Worm (Caenorhabditis elegans): Measurements from ENCODE around the gene ergo-1.

Gene ergo-1

ce11 chrV:1005877-1006276 lies 2.7 kb upstream of the ergo-1 start:
- TF ChIP-seq fos-1 (tag; optimal IDR thresholded peaks at IDR 0.05) (peak; percentile 27), nhr-21 (tag; optimal IDR thresholded peaks at IDR 0.05) (no peak)

ce11 chrV:1009037-1009436 lies 434 bp downstream of the ergo-1 start:
- no peak for TF ChIP-seq ztf-4 (tag; optimal IDR thresholded peaks at IDR 0.05)
- TF ChIP-seq nhr-77 (tag; optimal IDR thresholded peaks at IDR 0.05): no peak
- no peak for TF ChIP-seq F13H6.1 (tag; optimal IDR thresholded peaks at IDR 0.05)
- TF ChIP-seq unc-39 (tag; optimal IDR thresholded peaks at IDR 0.05): no peak
- no peak for TF ChIP-seq lin-39 (tag; optimal IDR thresholded peaks at IDR 0.05)
- TF ChIP-seq skn-1 (tag; optimal IDR thresholded peaks at IDR 0.05): no peak
- TF ChIP-seq sma-9 (GFP tag; optimal IDR thresholded peaks at IDR 0.05): no peak
- no peak for TF ChIP-seq sma-9 (tag; optimal IDR thresholded peaks at IDR 0.05)
- TF ChIP-seq nhr-6 (tag; optimal IDR thresholded peaks at IDR 0.05): no peak

- no peak for TF ChIP-seq zag-1 (tag; optimal IDR thresholded peaks at IDR 0.05)
- TF ChIP-seq lin-11 (tag; optimal IDR thresholded peaks at IDR 0.05): no peak
- no peak for TF ChIP-seq nhr-25 (tag; optimal IDR thresholded peaks at IDR 0.05)
- no peak for TF ChIP-seq aly-2 (tag; optimal IDR thresholded peaks at IDR 0.05)
- TF ChIP-seq fos-1 (tag; optimal IDR thresholded peaks at IDR 0.05): no peak
- no peak for TF ChIP-seq nhr-129 (tag; optimal IDR thresholded peaks at IDR 0.05)
- no peak for TF ChIP-seq ceh-82 (tag; optimal IDR thresholded peaks at IDR 0.05)
- TF ChIP-seq C34F6.9 (tag; optimal IDR thresholded peaks at IDR 0.05): no peak
- no peak for TF ChIP-seq crh-2 (tag; optimal IDR thresholded peaks at IDR 0.05)
- TF ChIP-seq sma-9 (GFP tag; optimal IDR thresholded peaks at IDR 0.05): no peak
- no peak for TF ChIP-seq sma-9 (tag; optimal IDR thresholded peaks at IDR 0.05)
- no peak for TF ChIP-seq nhr-11 (tag; optimal IDR thresholded peaks at IDR 0.05)
- no peak for TF ChIP-seq gmeb-1 (tag; optimal IDR thresholded peaks at IDR 0.05)
- TF ChIP-seq nhr-12 (tag; optimal IDR thresholded peaks at IDR 0.05): no peak
- no peak for TF ChIP-seq nhr-77 (tag; optimal IDR thresholded peaks at IDR 0.05)
- no peak for TF ChIP-seq ztf-4 (tag; optimal IDR thresholded peaks at IDR 0.05)
- TF ChIP-seq lin-39 (tag; optimal IDR thresholded peaks at IDR 0.05): no peak
- TF ChIP-seq nhr-237 (tag; optimal IDR thresholded peaks at IDR 0.05): no peak
- no peak for TF ChIP-seq mab-5 (tag; optimal IDR thresholded peaks at IDR 0.05)
These were observed 5.0 kb downstream of the ergo-1 start for ce11 chrV:1013637-1014036.

ce11 chrV:1015194-1015593 lies 6.6 kb downstream of the ergo-1 start:
- TF ChIP-seq R02D3.7 (tag; optimal IDR thresholded peaks at IDR 0.05) (no peak), lin-13 (GFP tag; optimal IDR thresholded peaks at IDR 0.05) (no peak), blmp-1 (tag; optimal IDR thresholded peaks at IDR 0.05; ENCODE audit: insufficient read depth) (no peak), gmeb-1 (tag; optimal IDR thresholded peaks at IDR 0.05) (no peak), sma-3 (GFP tag; optimal IDR thresholded peaks at IDR 0.05) (no peak), elt-1 (tag; optimal IDR thresholded peaks at IDR 0.05) (no peak), fos-1 (tag; optimal IDR thresholded peaks at IDR 0.05) (no peak), nhr-10 (tag; optimal IDR thresholded peaks at IDR 0.05) (no peak), unc-62 (GFP tag; optimal IDR thresholded peaks at IDR 0.05) (no peak), nhr-237 (tag; optimal IDR thresholded peaks at IDR 0.05) (no peak), lsy-2 (tag; optimal IDR thresholded peaks at IDR 0.05) (no peak), nhr-6 (tag; optimal IDR thresholded peaks at IDR 0.05) (no peak), nhr-129 (tag; optimal IDR thresholded peaks at IDR 0.05) (no peak), C34F6.9 (tag; optimal IDR thresholded peaks at IDR 0.05) (no peak), lin-39 (tag; optimal IDR thresholded peaks at IDR 0.05) (no peak), ceh-82 (tag; optimal IDR thresholded peaks at IDR 0.05) (no peak), alr-1 (tag; optimal IDR thresholded peaks at IDR 0.05) (no peak), nhr-77 (tag; optimal IDR thresholded peaks at IDR 0.05) (no peak), skn-1 (tag; optimal IDR thresholded peaks at IDR 0.05) (no peak)

ce11 chrV:1017196-1017595 lies 8.6 kb downstream of the ergo-1 start:
- no peak for TF ChIP-seq ztf-4 (tag; optimal IDR thresholded peaks at IDR 0.05)
- TF ChIP-seq elt-3 (tag; optimal IDR thresholded peaks at IDR 0.05): no peak
- no peak for TF ChIP-seq nhr-129 (tag; optimal IDR thresholded peaks at IDR 0.05)
- no peak for TF ChIP-seq snpc-4 (tag; optimal IDR thresholded peaks at IDR 0.05)
- TF ChIP-seq ZK546.5 (tag; optimal IDR thresholded peaks at IDR 0.05): no peak
- TF ChIP-seq sem-4 (tag; optimal IDR thresholded peaks at IDR 0.05): no peak
- no peak for TF ChIP-seq egl-27 (tag; optimal IDR thresholded peaks at IDR 0.05)
- TF ChIP-seq nhr-6 (tag; optimal IDR thresholded peaks at IDR 0.05): no peak
- no peak for TF ChIP-seq unc-55 (GFP tag; optimal IDR thresholded peaks at IDR 0.05)
- no peak for TF ChIP-seq nhr-10 (tag; optimal IDR thresholded peaks at IDR 0.05)
- no peak for TF ChIP-seq peb-1 (tag; optimal IDR thresholded peaks at IDR 0.05)
- TF ChIP-seq skn-1 (tag; optimal IDR thresholded peaks at IDR 0.05): no peak
- TF ChIP-seq aly-2 (tag; optimal IDR thresholded peaks at IDR 0.05): no peak
- no peak for TF ChIP-seq nhr-25 (tag; optimal IDR thresholded peaks at IDR 0.05)
- no peak for TF ChIP-seq nhr-11 (tag; optimal IDR thresholded peaks at IDR 0.05)
- TF ChIP-seq unc-39 (tag; optimal IDR thresholded peaks at IDR 0.05): no peak
- no peak for TF ChIP-seq lin-11 (tag; optimal IDR thresholded peaks at IDR 0.05)
- TF ChIP-seq lin-13 (GFP tag; optimal IDR thresholded peaks at IDR 0.05): no peak
- TF ChIP-seq alr-1 (tag; optimal IDR thresholded peaks at IDR 0.05): no peak
